Worm (Caenorhabditis elegans) whole organism, L1 larva: ENCODE measurements around the gene K07H8.12.

ENCODE experiments used
- C16A3.4 ChIP-seq: fragments of 150-350 bp; optimal IDR thresholded peaks from 2 replicates; lab custom pipeline; 2014; ENCODE audit warnings: missing biosample characterization, missing genetic modification characterization
- F16B12.6 ChIP-seq: fragments of 150-350 bp; optimal IDR thresholded peaks from 2 replicates; lab custom pipeline; 2014; ENCODE audit warnings: missing biosample characterization, missing genetic modification characterization
- aha-1 ChIP-seq: fragments of 150-350 bp; optimal IDR thresholded peaks from 2 replicates; lab custom pipeline; 2014; ENCODE audit warnings: missing biosample characterization, missing genetic modification characterization
- aly-2 ChIP-seq: fragments of 150-350 bp; optimal IDR thresholded peaks from 2 replicates; lab custom pipeline; 2014; ENCODE audit warnings: missing biosample characterization, missing genetic modification characterization
- ceh-8 ChIP-seq: fragments of 200-800 bp; sonication (Bioruptor generic); optimal IDR thresholded peaks from 2 replicates; lab custom pipeline; 2018; ENCODE audit warnings: mild to moderate bottlenecking, missing genetic modification characterization, moderate library complexity, missing compliant biosample characterization
- ceh-82 ChIP-seq, 3 experiments: fragments of 150-350 bp in 1 of 3; sonication (generic microtip) in 2 of 3; optimal IDR thresholded peaks; 2 replicates each; lab custom pipeline; 2014 to 2017; ENCODE audit warnings: missing biosample characterization in 3 of 3, missing genetic modification characterization in 3 of 3
- ceh-88 ChIP-seq: fragments of 200-800 bp; sonication (Bioruptor generic); IDR thresholded peaks from 2 replicates; pipeline ENCODE4 v1.3.6; 2022; ENCODE audit warnings: missing genetic modification characterization, missing compliant biosample characterization
- dpl-1 ChIP-seq, 3 experiments: fragments of 150-350 bp in 2 of 3; sonication (generic microtip) in 1 of 3; optimal IDR thresholded peaks; 2 replicates each; lab custom pipeline; 2014 to 2017; ENCODE audit warnings: missing biosample characterization in 3 of 3, missing genetic modification characterization in 3 of 3, missing genetic modification reagents in 3 of 3
- dsc-1 ChIP-seq: sonication (generic microtip); optimal IDR thresholded peaks from 2 replicates; lab custom pipeline; 2016; ENCODE audit warnings: mild to moderate bottlenecking, missing genetic modification characterization, missing compliant biosample characterization
- efl-1 ChIP-seq, 4 experiments: fragments of 150-350 bp; optimal IDR thresholded peaks in 3 of 4; peaks in 1 of 4; 1 replicate in 1 of 4; 2 replicates in 3 of 4; lab custom pipeline; 2014; ENCODE audit warnings: missing biosample characterization in 2 of 4, missing genetic modification characterization in 2 of 4, missing genetic modification reagents in 2 of 4
- efl-3 ChIP-seq: fragments of 200-800 bp; sonication (Bioruptor generic); optimal IDR thresholded peaks from 2 replicates; lab custom pipeline; 2018; ENCODE audit warnings: mild to moderate bottlenecking, missing genetic modification characterization, missing compliant biosample characterization
- elt-3 ChIP-seq, 6 experiments: fragments of 150-350 bp in 1 of 6; sonication (generic microtip); optimal IDR thresholded peaks; 2 replicates each; lab custom pipeline; 2017 to 2018; ENCODE audit warnings: missing biosample characterization in 6 of 6, missing genetic modification characterization in 6 of 6, inconsistent platforms in 1 of 6
- fkh-4 ChIP-seq: sonication (generic microtip); optimal IDR thresholded peaks from 2 replicates; lab custom pipeline; 2016; ENCODE audit warnings: missing compliant biosample characterization, missing genetic modification characterization, borderline replicate concordance
- fos-1 ChIP-seq: fragments of 150-350 bp; optimal IDR thresholded peaks from 2 replicates; lab custom pipeline; 2014; ENCODE audit warnings: missing biosample characterization, missing genetic modification characterization
- hpl-2 ChIP-seq: fragments of 150-350 bp; optimal IDR thresholded peaks from 2 replicates; lab custom pipeline; 2014; ENCODE audit warnings: missing biosample characterization, missing genetic modification reagents, missing genetic modification characterization
- irx-1 ChIP-seq: sonication (generic microtip); optimal IDR thresholded peaks from 2 replicates; lab custom pipeline; 2016; ENCODE audit warnings: missing genetic modification characterization, missing compliant biosample characterization
- jun-1 ChIP-seq: fragments of 150-350 bp; optimal IDR thresholded peaks from 2 replicates; lab custom pipeline; 2014; ENCODE audit warnings: missing biosample characterization, missing genetic modification reagents, missing genetic modification characterization
- lin-13 ChIP-seq: fragments of 150-350 bp; optimal IDR thresholded peaks from 2 replicates; lab custom pipeline; 2014; ENCODE audit warnings: missing biosample characterization, missing genetic modification reagents, missing genetic modification characterization
- lin-15B ChIP-seq: fragments of 150-350 bp; sonication (generic microtip); optimal IDR thresholded peaks from 3 replicates; lab custom pipeline; 2014; ENCODE audit warnings: missing biosample characterization, missing genetic modification characterization
- lin-35 ChIP-seq, 2 experiments: fragments of 150-350 bp; optimal IDR thresholded peaks; 2 replicates each; lab custom pipeline; 2014; ENCODE audit warnings: missing biosample characterization in 2 of 2, missing genetic modification characterization in 2 of 2, missing genetic modification reagents in 2 of 2
- lsy-2 ChIP-seq, 2 experiments: fragments of 150-350 bp; optimal IDR thresholded peaks; 2 replicates each; lab custom pipeline; 2014; ENCODE audit warnings: missing biosample characterization in 2 of 2, missing genetic modification characterization in 2 of 2
- mab-9 ChIP-seq: fragments of 200-800 bp; sonication (Bioruptor generic); IDR thresholded peaks from 2 replicates; pipeline ENCODE4 v1.3.6; 2022; ENCODE audit warnings: missing genetic modification reagents, missing genetic modification characterization, missing compliant biosample characterization
- mef-2 ChIP-seq: fragments of 150-350 bp; optimal IDR thresholded peaks from 2 replicates; lab custom pipeline; 2014; ENCODE audit warnings: missing biosample characterization, missing genetic modification characterization
- mep-1 ChIP-seq: fragments of 150-350 bp; optimal IDR thresholded peaks from 2 replicates; lab custom pipeline; 2014; ENCODE audit warnings: missing biosample characterization, missing genetic modification characterization
- nhr-12 ChIP-seq: sonication (generic microtip); optimal IDR thresholded peaks from 2 replicates; lab custom pipeline; 2017; ENCODE audit warnings: missing biosample characterization, missing genetic modification characterization
- nhr-77 ChIP-seq: fragments of 150-350 bp; optimal IDR thresholded peaks from 2 replicates; lab custom pipeline; 2014; ENCODE audit warnings: missing biosample characterization, missing genetic modification characterization
- nhr-85 ChIP-seq: sonication (generic microtip); peaks from one replicate; lab custom pipeline; 2016; ENCODE audit warnings: missing genetic modification characterization, inconsistent platforms, missing compliant biosample characterization
- pag-3 ChIP-seq: sonication (generic microtip); optimal IDR thresholded peaks from 2 replicates; lab custom pipeline; 2017; ENCODE audit warnings: missing genetic modification characterization, mild to moderate bottlenecking, missing compliant biosample characterization, antibody characterized with exemption, borderline replicate concordance; ENCODE audit not compliant: insufficient read depth
- pax-3 ChIP-seq: fragments of 200-800 bp; sonication (Bioruptor generic); optimal IDR thresholded peaks from 2 replicates; lab custom pipeline; 2018; ENCODE audit warnings: mild to moderate bottlenecking, missing genetic modification characterization, moderate library complexity, missing compliant biosample characterization
- skn-1 ChIP-seq: fragments of 150-350 bp; optimal IDR thresholded peaks from 2 replicates; lab custom pipeline; 2014; ENCODE audit warnings: missing biosample characterization, missing genetic modification characterization
- snpc-4 ChIP-seq: fragments of 150-350 bp; optimal IDR thresholded peaks from 2 replicates; lab custom pipeline; 2014; ENCODE audit warnings: missing biosample characterization, missing genetic modification characterization
- sup-37 ChIP-seq: fragments of 200-800 bp; sonication (Bioruptor generic); optimal IDR thresholded peaks from 2 replicates; lab custom pipeline; 2018; ENCODE audit warnings: mild to moderate bottlenecking, missing genetic modification characterization, missing compliant biosample characterization
- tbx-2 ChIP-seq: sonication (generic microtip); optimal IDR thresholded peaks from 2 replicates; lab custom pipeline; 2016; ENCODE audit warnings: missing genetic modification characterization, missing compliant biosample characterization
- unc-130 ChIP-seq: fragments of 150-350 bp; optimal IDR thresholded peaks from 2 replicates; lab custom pipeline; 2017; ENCODE audit warnings: missing biosample characterization, missing genetic modification characterization, inconsistent platforms
- unc-30 ChIP-seq: sonication (generic microtip); optimal IDR thresholded peaks from 2 replicates; lab custom pipeline; 2017; ENCODE audit warnings: missing biosample characterization, missing genetic modification characterization
- vab-15 ChIP-seq: sonication (generic microtip); optimal IDR thresholded peaks from 2 replicates; lab custom pipeline; 2017; ENCODE audit warnings: missing genotype, mild to moderate bottlenecking, missing genetic modification characterization, missing compliant biosample characterization
- zip-4 ChIP-seq: fragments of 200-800 bp; sonication (Bioruptor generic); optimal IDR thresholded peaks from 2 replicates; lab custom pipeline; 2018; ENCODE audit warnings: mild to moderate bottlenecking, missing genetic modification characterization, moderate library complexity, missing compliant biosample characterization

K07H8.12 gene

DNA sequence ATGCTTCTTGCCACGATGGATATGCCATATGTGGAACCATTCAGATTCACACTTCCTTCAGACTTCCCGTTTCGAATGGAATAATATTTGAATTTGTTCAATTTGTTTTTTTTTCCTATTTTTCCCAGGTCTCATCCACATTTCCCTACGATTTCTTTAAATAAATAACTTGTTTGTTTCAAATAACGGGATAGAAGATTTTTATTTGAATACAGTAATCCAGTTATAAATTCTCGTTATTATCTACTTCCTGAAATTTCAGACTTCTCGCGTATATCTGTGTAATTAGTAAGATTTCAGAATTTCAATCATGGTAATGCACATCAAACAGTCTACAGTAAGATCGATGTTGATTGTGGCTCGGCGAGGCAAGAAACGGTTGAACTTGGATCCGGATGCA, 24.0 kb upstream of the K07H8.12 start, which contains the start of gene F35H10.5:
Gene F35H10.5 (plus strand): TSS at position 301 of the 400 bp plus-strand sequence.
- no peak for TF ChIP-seq ceh-88 (GFP tag; lab: Robert Waterston, UW)
- no peak for TF ChIP-seq efl-1 (optimal IDR thresholded peaks at IDR 0.05; lab: Kevin White, UChicago)
- TF ChIP-seq efl-1 (GFP tag; optimal IDR thresholded peaks at IDR 0.05 in 1 of 2; lab: Kevin White, UChicago), result peak in 1 of 2 experiments; percentile 73

DNA sequence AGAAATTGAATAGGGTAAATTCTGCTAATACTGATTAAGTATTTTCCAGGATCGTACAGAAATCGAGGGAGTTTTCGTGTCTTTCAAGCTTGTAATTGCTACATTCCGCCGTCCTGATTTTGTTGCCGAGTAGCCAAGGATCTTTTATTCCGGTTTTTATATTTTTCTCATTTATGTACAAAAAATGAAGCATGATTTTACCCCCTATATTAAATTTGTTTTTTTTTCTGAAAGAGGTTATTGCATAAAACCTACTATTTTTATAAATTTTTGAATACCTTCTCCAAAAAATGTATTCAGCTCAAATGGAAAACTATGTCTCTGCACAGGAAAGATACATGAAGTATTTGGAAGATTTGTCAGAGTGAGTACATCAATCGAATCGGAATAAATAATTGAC, 23.1 kb upstream of the K07H8.12 start, which contains the start of gene F35H10.6:
Gene F35H10.6 (plus strand): TSS at position 301 of the 400 bp plus-strand sequence.
- no peak for TF ChIP-seq mef-2 (tag; lab: Kevin White, UChicago)
- no peak for TF ChIP-seq skn-1
- TF ChIP-seq ceh-8, result no peak
- TF ChIP-seq jun-1 (tag; lab: Kevin White, UChicago), result no peak
- TF ChIP-seq unc-30 (tag; lab: Kevin White, UChicago), result no peak
- no peak for TF ChIP-seq elt-3 (tag; optimal IDR thresholded peaks at IDR 0.05; lab: Kevin White, UChicago)
- no peak for TF ChIP-seq hpl-2
- TF ChIP-seq nhr-77 (tag; lab: Kevin White, UChicago), result no peak
- no peak for TF ChIP-seq snpc-4 (tag; lab: Kevin White, UChicago)
- no peak for TF ChIP-seq nhr-12 (tag; lab: Kevin White, UChicago)
- no peak for TF ChIP-seq fos-1 (tag; lab: Kevin White, UChicago)

DNA sequence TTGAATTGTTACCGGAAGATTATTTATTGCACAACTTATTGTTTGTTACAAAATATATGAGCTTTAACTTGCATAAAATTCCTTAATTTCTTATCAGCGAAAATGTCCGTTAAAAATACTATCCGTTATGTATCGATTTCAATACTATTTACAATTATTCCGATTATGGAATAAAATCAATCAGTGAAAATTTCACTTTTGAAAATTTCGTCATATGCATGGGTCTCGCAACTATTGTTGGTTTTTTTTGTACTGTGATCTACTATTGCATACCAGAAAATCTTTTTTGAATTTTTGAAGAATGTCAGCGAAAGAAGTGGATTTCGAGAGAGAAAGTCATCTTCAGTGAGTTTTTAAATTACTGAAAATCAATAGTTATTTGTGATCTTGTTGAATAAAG, 20.7 kb upstream of the K07H8.12 start, which contains the start of gene nprl-3:
Gene nprl-3 (plus strand): TSS at position 301 of the 400 bp plus-strand sequence.
- TF ChIP-seq elt-3 (tag; optimal IDR thresholded peaks at IDR 0.05; lab: Kevin White, UChicago) (no peak), fos-1 (tag; lab: Kevin White, UChicago) (no peak), sup-37 (no peak), zip-4 (GFP tag; lab: Kevin White, UChicago) (no peak), skn-1 (no peak), lsy-2 (tag; optimal IDR thresholded peaks at IDR 0.05; lab: Kevin White, UChicago) (no peak), lin-15B (tag; lab: Kevin White, UChicago) (no peak), F16B12.6 (tag; lab: Kevin White, UChicago) (no peak), nhr-85 (tag; lab: Kevin White, UChicago) (no peak)

DNA sequence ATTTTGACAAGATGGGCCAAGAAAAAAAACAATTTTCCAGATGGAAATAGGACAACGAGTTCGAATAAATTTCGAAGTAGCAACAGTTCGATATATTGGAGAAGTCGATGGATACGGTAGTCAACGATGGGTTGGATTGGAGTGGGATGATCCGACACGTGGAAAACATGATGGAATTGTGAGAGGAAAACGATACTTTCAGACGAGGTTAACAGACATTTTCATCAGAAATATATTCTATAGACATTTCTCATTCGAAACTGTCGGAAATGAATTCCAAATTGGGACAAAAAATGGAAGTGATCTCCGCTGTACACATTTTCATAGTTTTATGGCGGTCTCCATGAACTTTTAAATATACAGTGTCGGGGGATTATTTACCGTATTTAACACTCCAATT, 18.1 kb upstream of the K07H8.12 start, which contains the start of gene tbce-1:
Gene tbce-1 (plus strand): TSS at position 41 of the 400 bp plus-strand sequence.
- TF ChIP-seq pag-3 (tag; lab: Kevin White, UChicago) (no peak), efl-1 (optimal IDR thresholded peaks at IDR 0.05; lab: Kevin White, UChicago) (no peak), efl-1 (GFP tag; optimal IDR thresholded peaks at IDR 0.05 in 1 of 2; lab: Kevin White, UChicago) (peak in 1 of 2 experiments; percentile 92)
- TF ChIP-seq, all 84 proteins: peak for 1

DNA sequence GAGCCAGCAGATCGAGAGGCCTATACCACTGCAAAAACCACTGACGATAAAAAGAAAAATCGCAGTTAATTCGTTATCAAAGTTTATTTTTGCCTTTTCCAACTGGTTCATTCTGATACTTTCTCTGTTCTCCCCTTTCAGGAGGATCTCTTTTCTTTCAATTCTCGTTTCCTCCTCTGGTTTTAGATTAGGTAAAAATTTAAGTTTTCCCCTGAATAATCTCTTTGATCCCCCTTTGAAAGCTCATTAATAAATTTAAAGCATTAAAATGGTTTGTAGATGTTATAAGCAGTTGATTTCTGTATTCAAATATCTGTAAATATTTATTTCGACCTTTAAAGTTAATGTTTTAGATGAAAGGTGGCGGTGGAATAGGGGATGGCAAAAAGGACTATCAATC, 14.7 kb upstream of the K07H8.12 start, which contains the start of gene K07H8.2:
Gene K07H8.2 (plus strand): TSS at position 301 of the 400 bp plus-strand sequence.
- TF ChIP-seq vab-15 (tag; lab: Kevin White, UChicago) (no peak), unc-130 (tag; lab: Kevin White, UChicago) (no peak), lin-13 (no peak), sup-37 (no peak), snpc-4 (tag; lab: Kevin White, UChicago) (no peak), hpl-2 (no peak), irx-1 (tag; lab: Kevin White, UChicago) (no peak), aha-1 (tag; lab: Kevin White, UChicago) (no peak), tbx-2 (tag; lab: Kevin White, UChicago) (no peak), ceh-88 (GFP tag; lab: Robert Waterston, UW) (no peak)

DNA sequence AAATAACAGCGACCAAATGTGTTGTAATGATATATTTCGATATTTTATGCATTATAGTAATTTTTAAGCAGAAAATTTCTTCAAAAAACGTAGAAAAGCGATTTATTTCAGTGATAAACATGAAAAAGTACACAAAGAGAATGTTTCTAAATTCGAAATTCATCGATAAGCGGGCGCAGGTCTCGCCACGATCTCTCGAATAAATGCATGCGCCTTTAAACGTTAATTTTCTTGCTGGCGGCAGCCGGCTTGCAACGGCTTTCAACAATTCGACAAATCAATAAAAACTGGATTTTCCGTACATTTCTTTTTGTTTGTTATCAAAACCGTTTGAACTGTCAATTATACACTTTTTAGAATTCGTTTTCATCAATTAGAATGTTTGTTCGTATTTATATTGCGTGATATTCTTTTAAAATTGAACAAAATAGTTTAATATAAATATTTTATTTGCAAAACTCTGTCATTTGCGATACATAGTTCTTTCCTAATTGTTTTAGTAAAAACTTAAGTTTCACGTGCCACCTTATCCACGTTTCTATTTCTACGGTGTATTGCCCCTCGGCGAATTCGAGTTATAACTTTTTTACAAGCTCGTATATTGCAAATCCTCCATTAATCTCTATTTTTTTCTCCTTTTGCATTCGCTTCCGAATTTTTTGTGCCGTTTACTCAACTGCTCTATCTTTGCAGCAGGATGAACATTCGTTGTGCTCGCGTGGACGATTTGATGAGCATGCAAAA, 13.2 kb upstream of the K07H8.12 start, which contains the start of gene daf-31:
Gene daf-31 (plus strand): TSS at position 694 of the 744 bp plus-strand sequence.
- TF ChIP-seq lsy-2 (tag; optimal IDR thresholded peaks at IDR 0.05; lab: Kevin White, UChicago), result peak; percentile 64 to 86
- TF ChIP-seq C16A3.4, result peak; percentile 60
- no peak for TF ChIP-seq efl-3 (GFP tag; lab: Kevin White, UChicago)
- TF ChIP-seq ceh-82 (tag; optimal IDR thresholded peaks at IDR 0.05; lab: Kevin White, UChicago), result peak in 2 of 3 experiments; percentile 36 to 72
- peak; percentile 14 for TF ChIP-seq snpc-4 (tag; lab: Kevin White, UChicago)
- peak; percentile 71 to 83 for TF ChIP-seq lin-35 (GFP tag; optimal IDR thresholded peaks at IDR 0.05; lab: Kevin White, UChicago)
- TF ChIP-seq dsc-1 (tag; lab: Kevin White, UChicago), result peak; percentile 35
- TF ChIP-seq mab-9, result no peak
- peak; percentile 5 for TF ChIP-seq jun-1 (tag; lab: Kevin White, UChicago)
- TF ChIP-seq pax-3 (tag; lab: Kevin White, UChicago), result no peak
- no peak for TF ChIP-seq fkh-4 (tag; lab: Kevin White, UChicago)
- no peak for TF ChIP-seq unc-30 (tag; lab: Kevin White, UChicago)
- TF ChIP-seq mep-1 (tag; lab: Kevin White, UChicago), result peak; percentile 69
- TF ChIP-seq dpl-1 (GFP tag; optimal IDR thresholded peaks at IDR 0.05; lab: Kevin White, UChicago), result peak; percentile 50 to 78 (median 64)
- TF ChIP-seq efl-1 (optimal IDR thresholded peaks at IDR 0.05; lab: Kevin White, UChicago), result peak; percentile 72 to 73
- TF ChIP-seq efl-1 (GFP tag; optimal IDR thresholded peaks at IDR 0.05 in 1 of 2; lab: Kevin White, UChicago), result peak; percentile 68 to 96
- TF ChIP-seq aly-2 (tag; lab: Kevin White, UChicago), result no peak
- TF ChIP-seq skn-1, result peak; percentile 2
- TF ChIP-seq tbx-2 (tag; lab: Kevin White, UChicago), result peak; percentile 18
